Worm (Caenorhabditis elegans) whole organism, L4 larva: Measurements from ENCODE around the gene T10D4.6.

Experiments
- D1046.2 ChIP-seq: fragments of 200-800 bp; sonication (Bioruptor generic); IDR thresholded peaks from 2 replicates; pipeline ENCODE4 v1.3.6; 2022; ENCODE audit warnings: missing genetic modification characterization, missing compliant biosample characterization
- F10B5.3 ChIP-seq: sonication (generic microtip); optimal IDR thresholded peaks from 2 replicates; lab custom pipeline; 2016; ENCODE audit warnings: mild to moderate bottlenecking, missing genetic modification characterization, missing compliant biosample characterization
- F26F4.8 ChIP-seq: fragments of 200-800 bp; sonication (Bioruptor generic); conservative IDR thresholded peaks from 2 replicates; pipeline ENCODE4 v1.3.6; 2022; ENCODE audit warnings: missing genetic modification characterization, missing compliant biosample characterization
- F49E8.2 ChIP-seq: sonication (generic microtip); optimal IDR thresholded peaks from 2 replicates; lab custom pipeline; 2016; ENCODE audit warnings: missing compliant biosample characterization, mild to moderate bottlenecking, missing genetic modification characterization, borderline replicate concordance
- T20F7.1 ChIP-seq: fragments of 200-800 bp; sonication (Bioruptor generic); optimal IDR thresholded peaks from 2 replicates; lab custom pipeline; 2018; ENCODE audit warnings: mild to moderate bottlenecking, missing genetic modification characterization, missing compliant biosample characterization
- Y75B8A.6 ChIP-seq: fragments of 200-800 bp; sonication (Bioruptor generic); IDR thresholded peaks from 2 replicates; pipeline ENCODE4 v1.3.6; 2022; ENCODE audit warnings: missing genetic modification reagents, missing genetic modification characterization, missing compliant biosample characterization
- ZK546.5 ChIP-seq, 2 experiments: sonication (generic microtip); optimal IDR thresholded peaks; 2 replicates each; lab custom pipeline; 2017; ENCODE audit warnings: missing biosample characterization in 2 of 2, missing genetic modification characterization in 2 of 2
- attf-4 ChIP-seq: sonication (generic microtip); optimal IDR thresholded peaks from 3 replicates; lab custom pipeline; 2017; ENCODE audit warnings: missing biosample characterization, missing genetic modification characterization
- ceh-28 ChIP-seq: fragments of 150-350 bp; optimal IDR thresholded peaks from 2 replicates; lab custom pipeline; 2014; ENCODE audit warnings: missing biosample characterization, missing genetic modification reagents, missing genetic modification characterization
- ceh-62 ChIP-seq: sonication (generic microtip); optimal IDR thresholded peaks from 2 replicates; lab custom pipeline; 2017; ENCODE audit warnings: missing biosample characterization, missing genetic modification characterization
- ceh-82 ChIP-seq: sonication (generic microtip); optimal IDR thresholded peaks from 2 replicates; lab custom pipeline; 2017; ENCODE audit warnings: missing biosample characterization, missing genetic modification characterization
- daf-19 ChIP-seq: fragments of 200-800 bp; sonication (Bioruptor generic); conservative IDR thresholded peaks from 2 replicates; pipeline ENCODE4 v1.3.6; 2022; ENCODE audit warnings: missing genetic modification characterization, missing compliant biosample characterization
- daf-8 ChIP-seq: fragments of 200-800 bp; sonication (Bioruptor generic); IDR thresholded peaks from 2 replicates; pipeline ENCODE4 v1.3.6; 2022; ENCODE audit warnings: missing genetic modification characterization, missing compliant biosample characterization
- dmd-6 ChIP-seq: fragments of 200-800 bp; sonication (Bioruptor generic); IDR thresholded peaks from 2 replicates; pipeline ENCODE4 v1.3.6; 2022; ENCODE audit warnings: missing genetic modification reagents, missing genetic modification characterization, missing compliant biosample characterization
- dmd-8 ChIP-seq: fragments of 200-800 bp; sonication (Bioruptor generic); IDR thresholded peaks from 2 replicates; pipeline ENCODE4 v1.3.6; 2022; ENCODE audit warnings: missing genetic modification characterization, missing compliant biosample characterization
- dpl-1 ChIP-seq: fragments of 150-350 bp; optimal IDR thresholded peaks from 2 replicates; lab custom pipeline; 2014; ENCODE audit warnings: missing biosample characterization, missing genetic modification reagents, missing genetic modification characterization
- duxl-1 ChIP-seq: sonication (generic microtip); optimal IDR thresholded peaks from 2 replicates; lab custom pipeline; 2016; ENCODE audit warnings: mild to moderate bottlenecking, missing genetic modification characterization, moderate library complexity, missing compliant biosample characterization; ENCODE audit not compliant: poor library complexity
- dve-1 ChIP-seq: sonication (generic microtip); optimal IDR thresholded peaks from 2 replicates; lab custom pipeline; 2017; ENCODE audit warnings: antibody characterized with exemption, mild to moderate bottlenecking, missing genetic modification characterization, missing compliant biosample characterization; ENCODE audit not compliant: insufficient read depth
- hlh-11 ChIP-seq: fragments of 200-800 bp; sonication (Bioruptor generic); optimal IDR thresholded peaks from 2 replicates; lab custom pipeline; 2018; ENCODE audit warnings: mild to moderate bottlenecking, missing genetic modification characterization, missing compliant biosample characterization
- hmg-1.1 ChIP-seq: fragments of 200-800 bp; sonication (Bioruptor generic); IDR thresholded peaks from 2 replicates; pipeline ENCODE4 v1.3.6; 2022; ENCODE audit warnings: missing genetic modification reagents, missing genetic modification characterization, missing compliant biosample characterization
- mdl-1 ChIP-seq, 2 experiments: fragments of 150-350 bp in 1 of 2; sonication (generic microtip) in 1 of 2; optimal IDR thresholded peaks; 2 replicates each; lab custom pipeline; 2014 to 2017; ENCODE audit warnings: missing biosample characterization in 2 of 2, missing genetic modification characterization in 2 of 2
- mdt-29 ChIP-seq: fragments of 200-800 bp; sonication (Bioruptor generic); IDR thresholded peaks from 2 replicates; pipeline ENCODE4 v1.3.6; 2022; ENCODE audit warnings: missing genetic modification reagents, missing genetic modification characterization, missing compliant biosample characterization
- mes-2 ChIP-seq: sonication (generic microtip); optimal IDR thresholded peaks from 2 replicates; lab custom pipeline; 2016; ENCODE audit warnings: missing genotype, mild to moderate bottlenecking, missing genetic modification characterization, missing compliant biosample characterization; ENCODE audit not compliant: poor library complexity, severe bottlenecking
- mxl-3 ChIP-seq: fragments of 200-800 bp; sonication (Bioruptor generic); optimal IDR thresholded peaks from 2 replicates; lab custom pipeline; 2018; ENCODE audit warnings: mild to moderate bottlenecking, missing genetic modification characterization, missing compliant biosample characterization
- nhr-10 ChIP-seq: fragments of 150-350 bp; optimal IDR thresholded peaks from 2 replicates; lab custom pipeline; 2014; ENCODE audit warnings: missing biosample characterization, missing genetic modification characterization
- nhr-102 ChIP-seq: sonication (generic microtip); optimal IDR thresholded peaks from 2 replicates; lab custom pipeline; 2016; ENCODE audit warnings: mild to moderate bottlenecking, missing genetic modification characterization, moderate library complexity, missing compliant biosample characterization
- nhr-42 ChIP-seq: fragments of 200-800 bp; sonication (Bioruptor generic); IDR thresholded peaks from 2 replicates; pipeline ENCODE4 v1.3.6; 2022; ENCODE audit warnings: missing genetic modification characterization, missing compliant biosample characterization
- nhr-6 ChIP-seq: fragments of 150-350 bp; optimal IDR thresholded peaks from 2 replicates; lab custom pipeline; 2014; ENCODE audit warnings: missing biosample characterization, missing genetic modification characterization
- nhr-77 ChIP-seq: fragments of 150-350 bp; optimal IDR thresholded peaks from 2 replicates; lab custom pipeline; 2014; ENCODE audit warnings: missing biosample characterization, missing genetic modification characterization
- pha-4 ChIP-seq, 2 experiments: fragments of 150-350 bp in 1 of 2; fragments of 200-800 bp in 1 of 2; sonication (Bioruptor generic) in 1 of 2; IDR thresholded peaks in 1 of 2; optimal IDR thresholded peaks in 1 of 2; 2 replicates each; pipeline versions ENCODE4 v1.3.6 to Lab custom; 2014 to 2022; ENCODE audit warnings: missing genetic modification characterization in 2 of 2, missing genetic modification reagents in 2 of 2, missing biosample characterization in 1 of 2, missing compliant biosample characterization in 1 of 2
- saeg-2 ChIP-seq: fragments of 200-800 bp; sonication (Bioruptor generic); IDR thresholded peaks from 2 replicates; pipeline ENCODE4 v1.3.6; 2022; ENCODE audit warnings: missing genetic modification reagents, missing genetic modification characterization, missing compliant biosample characterization
- skn-1 ChIP-seq: fragments of 150-350 bp; optimal IDR thresholded peaks from 2 replicates; lab custom pipeline; 2014; ENCODE audit warnings: missing biosample characterization, missing genetic modification characterization
- snpc-1.2 ChIP-seq: fragments of 200-800 bp; sonication (Bioruptor generic); IDR thresholded peaks from 2 replicates; pipeline ENCODE4 v1.3.6; 2022; ENCODE audit warnings: missing genetic modification reagents, missing genetic modification characterization, missing compliant biosample characterization
- spr-3 ChIP-seq: fragments of 200-800 bp; sonication (Bioruptor generic); optimal IDR thresholded peaks from 2 replicates; lab custom pipeline; 2018; ENCODE audit warnings: mild to moderate bottlenecking, missing genetic modification characterization, missing compliant biosample characterization
- unc-130 ChIP-seq: sonication (generic microtip); optimal IDR thresholded peaks from 2 replicates; lab custom pipeline; 2016; ENCODE audit warnings: missing genetic modification reagents, missing genetic modification characterization, missing compliant biosample characterization
- unc-62 ChIP-seq, 3 experiments: fragments of 150-350 bp in 1 of 3; sonication (generic microtip); optimal IDR thresholded peaks in 2 of 3; peaks in 1 of 3; 1 replicate in 1 of 3; 2 replicates in 2 of 3; lab custom pipeline; 2014 to 2017; ENCODE audit warnings: missing biosample characterization in 3 of 3, missing genetic modification characterization in 3 of 3, missing genetic modification reagents in 3 of 3, missing genotype in 1 of 3
- vab-7 ChIP-seq: fragments of 200-800 bp; sonication (Bioruptor generic); IDR thresholded peaks from 2 replicates; pipeline ENCODE4 v1.3.6; 2022; ENCODE audit warnings: missing genetic modification reagents, missing genetic modification characterization, missing compliant biosample characterization
- zag-1 ChIP-seq: fragments of 150-350 bp; optimal IDR thresholded peaks from 2 replicates; lab custom pipeline; 2014; ENCODE audit warnings: missing biosample characterization, missing genetic modification characterization
- zfp-3 ChIP-seq: fragments of 200-800 bp; sonication (Bioruptor generic); conservative IDR thresholded peaks from 2 replicates; pipeline ENCODE4 v1.3.6; 2022; ENCODE audit warnings: missing genetic modification reagents, missing genetic modification characterization, missing compliant biosample characterization
- ztf-11 ChIP-seq: fragments of 150-350 bp; optimal IDR thresholded peaks from 2 replicates; lab custom pipeline; 2014; ENCODE audit warnings: missing biosample characterization, missing genetic modification characterization
- ztf-7 ChIP-seq: fragments of 150-350 bp; optimal IDR thresholded peaks from 2 replicates; lab custom pipeline; 2014; ENCODE audit warnings: missing biosample characterization, missing genetic modification characterization

The T10D4.6 gene

ce11 chrII:3118907-3119382 is at the start of gene T10D4.6:
Gene T10D4.6 (plus strand): TSS chrII:3119332.
- TF ChIP-seq nhr-6 (tag; lab: Kevin White, UChicago) = peak; percentile 0
- TF ChIP-seq mes-2 (tag; lab: Kevin White, UChicago) = peak; percentile 47
- TF ChIP-seq hmg-1.1 (GFP tag; lab: Robert Waterston, UW) = peak; percentile 44; the same call in 1 of the 2 replicates
- peak; percentile 24 for TF ChIP-seq dpl-1 (GFP tag; lab: Kevin White, UChicago)
- TF ChIP-seq zag-1 (tag; lab: Kevin White, UChicago) = no peak
- no peak for TF ChIP-seq ceh-82

- no peak for TF ChIP-seq dmd-6 (GFP tag; lab: Robert Waterston, UW)
- peak; percentile 95 for TF ChIP-seq ceh-28 (tag; lab: Kevin White, UChicago)
- no peak for TF ChIP-seq zag-1 (tag; lab: Kevin White, UChicago)
- TF ChIP-seq, all 104 proteins: peak for 1
Measured at ce11 chrII:3070182-3070581, 49.0 kb upstream of the T10D4.6 start.

- TF ChIP-seq mes-2 (tag; lab: Kevin White, UChicago) (peak; percentile 35), dmd-8 (GFP tag; lab: Robert Waterston, UW) (no peak)
Measured at ce11 chrII:3071012-3071749, 48.0 kb upstream of the T10D4.6 start, which contains the start of gene Y25C1A.7. Gene Y25C1A.7 (minus strand): TSS chrII:3071062.

ce11 chrII:3076915-3077314 is 42.2 kb upstream of the T10D4.6 start, which contains the start of gene Y25C1A.8:
Gene Y25C1A.8 (minus strand): TSS chrII:3076959.
- TF ChIP-seq nhr-77 = peak; percentile 63
- no peak for TF ChIP-seq daf-8 (GFP tag; lab: Robert Waterston, UW)
- TF ChIP-seq hmg-1.1 (GFP tag; lab: Robert Waterston, UW) = peak; percentile 95
- TF ChIP-seq vab-7 (GFP tag; lab: Robert Waterston, UW) = peak; percentile 62
- peak; percentile 87 for TF ChIP-seq F10B5.3 (tag; lab: Kevin White, UChicago)
- peak in 1 of 2 experiments; percentile 92 for TF ChIP-seq unc-62 (GFP tag; optimal IDR thresholded peaks at IDR 0.05 in 1 of 2; lab: Kevin White, UChicago)
- TF ChIP-seq unc-62 (tag; optimal IDR thresholded peaks at IDR 0.05; lab: Kevin White, UChicago) = no peak
- TF ChIP-seq mxl-3 (GFP tag; lab: Kevin White, UChicago) = peak; percentile 63
- peak; percentile 94 for TF ChIP-seq spr-3
- no peak for TF ChIP-seq Y75B8A.6 (GFP tag; lab: Robert Waterston, UW)
- peak; percentile 35 for TF ChIP-seq unc-130
- TF ChIP-seq nhr-42 (GFP tag; lab: Robert Waterston, UW) = peak; percentile 75
- peak in 1 of 2 experiments; percentile 69 for TF ChIP-seq mdl-1 (tag; optimal IDR thresholded peaks at IDR 0.05; lab: Kevin White, UChicago)
- TF ChIP-seq saeg-2 = 0 out of 2 replicates have a peak, but pooled peaks have one; percentile 50
- no peak for TF ChIP-seq zag-1 (tag; lab: Kevin White, UChicago)
- peak; percentile 85 for TF ChIP-seq zfp-3 (GFP tag; lab: Robert Waterston, UW)
- TF ChIP-seq daf-19 (GFP tag; lab: Robert Waterston, UW) = no peak
- TF ChIP-seq hlh-11 (tag; lab: Kevin White, UChicago) = peak; percentile 89
- no peak for TF ChIP-seq ceh-62 (tag; lab: Kevin White, UChicago)
- peak; percentile 95 for TF ChIP-seq dve-1
- TF ChIP-seq F26F4.8 = no peak
- TF ChIP-seq ztf-11 (tag; lab: Kevin White, UChicago) = no peak
- peak; percentile 91 for TF ChIP-seq pha-4 (GFP tag; IDR thresholded peaks at IDR 0.05; lab: Robert Waterston, UW)
- no peak for TF ChIP-seq pha-4 (tag; optimal IDR thresholded peaks at IDR 0.05; lab: Kevin White, UChicago)
- TF ChIP-seq F49E8.2 (tag; lab: Kevin White, UChicago) = peak; percentile 67
- no peak for TF ChIP-seq T20F7.1 (GFP tag; lab: Kevin White, UChicago)
- TF ChIP-seq skn-1 (tag; lab: Kevin White, UChicago) = no peak
- no peak for TF ChIP-seq dmd-8 (GFP tag; lab: Robert Waterston, UW)
- peak; percentile 94 for TF ChIP-seq nhr-102 (tag; lab: Kevin White, UChicago)
- TF ChIP-seq ZK546.5 (tag; optimal IDR thresholded peaks at IDR 0.05; lab: Kevin White, UChicago) = no peak
- peak; percentile 66 for TF ChIP-seq snpc-1.2
- TF ChIP-seq D1046.2 = no peak
- no peak for TF ChIP-seq attf-4
- TF ChIP-seq nhr-10 = peak; percentile 2
- TF ChIP-seq mdt-29 (GFP tag; lab: Robert Waterston, UW) = peak; percentile 45; the same call in 1 of the 2 replicates
- peak; percentile 83 for TF ChIP-seq ztf-7 (tag; lab: Kevin White, UChicago)
- no peak for TF ChIP-seq ceh-28 (tag; lab: Kevin White, UChicago)
- TF ChIP-seq duxl-1 (tag; lab: Kevin White, UChicago) = peak; percentile 95
